Fruit fly (Drosophila melanogaster) whole organism, larva: ENCODE data around the gene CG2256.

Source experiments
- noc ChIP-seq: fragments of 200-800 bp; sonication (Bioruptor generic); optimal IDR thresholded peaks from 3 replicates; lab custom pipeline; 2019; ENCODE audit warnings: missing biosample characterization, mild to moderate bottlenecking, missing genetic modification characterization, moderate library complexity

The CG2256 gene

dm6 chrX:8112715-8113114 is 25.7 kb upstream of the CG2256 start:
- peak; percentile 43 for TF ChIP-seq noc (tag; lab: Kevin White, UChicago)

- no peak for TF ChIP-seq noc (tag; lab: Kevin White, UChicago)
Measured at dm6 chrX:8110984-8111383, 24.0 kb upstream of the CG2256 start.

DNA sequence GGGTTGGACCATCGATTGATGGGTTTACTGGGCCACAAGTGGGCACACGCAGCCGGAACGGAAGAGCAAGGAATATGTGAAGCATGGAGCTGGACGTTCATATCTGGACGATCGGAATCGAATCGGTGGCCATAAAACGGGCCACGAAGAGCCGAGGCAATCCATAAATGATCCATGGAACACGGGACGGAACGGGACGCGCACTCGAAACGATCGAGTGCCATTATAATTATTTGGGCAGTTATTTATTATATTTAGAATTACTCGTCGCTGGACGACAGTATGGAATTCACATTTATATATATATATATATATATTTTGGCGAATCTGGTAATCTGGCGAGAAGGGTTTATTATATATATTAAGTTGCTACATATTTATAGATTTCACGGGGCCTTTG is 20.9 kb upstream of the CG2256 start:
- TF ChIP-seq noc (tag; lab: Kevin White, UChicago), result no peak

DNA sequence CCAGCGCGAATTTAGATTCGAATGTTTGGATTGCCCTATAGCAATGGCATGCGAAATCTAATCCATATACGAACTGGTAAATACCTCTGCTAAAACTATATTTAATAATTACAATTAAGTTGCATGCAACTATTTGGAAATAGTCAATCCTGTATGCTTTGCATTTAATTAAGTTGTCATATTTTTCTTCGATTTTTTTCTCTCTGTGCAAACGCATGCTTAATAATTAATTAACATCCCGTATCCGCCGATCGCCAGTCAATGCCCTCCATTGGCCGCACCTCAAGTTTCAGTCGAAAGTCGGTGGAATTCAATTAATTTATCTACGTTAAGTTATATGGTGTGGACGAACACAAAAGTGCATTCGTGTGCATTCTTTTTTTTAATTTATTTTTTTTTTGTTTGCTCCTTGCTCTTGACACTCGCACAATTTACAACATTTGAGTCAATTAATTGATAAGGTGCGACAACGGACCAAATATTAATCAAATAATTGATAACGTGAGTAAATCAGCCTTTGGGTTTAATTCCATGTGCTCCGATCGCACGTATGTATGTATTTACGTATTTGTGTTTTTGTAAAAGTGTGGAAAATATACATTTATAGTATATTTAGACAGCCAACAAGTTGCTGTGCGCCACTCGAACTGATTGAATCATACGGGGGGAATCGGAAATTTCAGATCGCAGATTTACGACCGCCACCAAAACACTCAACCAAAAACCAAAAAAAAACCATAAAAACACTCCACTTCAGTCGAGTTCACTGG is 19.5 kb upstream of the CG2256 start:
- TF ChIP-seq noc (tag; lab: Kevin White, UChicago), result peak; percentile 34

dm6 chrX:8101479-8102198 is 14.6 kb upstream of the CG2256 start, which contains the start of gene CG2258:
Gene CG2258, minus strand, starts transcription at chrX:8102095.
- TF ChIP-seq noc (tag; lab: Kevin White, UChicago), result peak; percentile 92

DNA sequence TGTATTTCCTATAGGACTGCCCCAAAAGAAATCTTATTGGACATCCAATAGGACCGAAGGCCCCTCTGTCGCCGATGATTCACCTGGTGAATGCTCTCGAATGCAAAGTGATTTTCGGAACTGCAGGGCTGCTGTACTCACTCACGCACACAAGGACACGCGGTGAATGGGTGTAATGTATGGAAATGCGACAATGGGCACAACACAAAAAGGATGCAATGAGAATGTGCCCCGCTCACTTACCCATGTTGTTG is 13.7 kb upstream of the CG2256 start:
- TF ChIP-seq noc (tag; lab: Kevin White, UChicago), result no peak

DNA sequence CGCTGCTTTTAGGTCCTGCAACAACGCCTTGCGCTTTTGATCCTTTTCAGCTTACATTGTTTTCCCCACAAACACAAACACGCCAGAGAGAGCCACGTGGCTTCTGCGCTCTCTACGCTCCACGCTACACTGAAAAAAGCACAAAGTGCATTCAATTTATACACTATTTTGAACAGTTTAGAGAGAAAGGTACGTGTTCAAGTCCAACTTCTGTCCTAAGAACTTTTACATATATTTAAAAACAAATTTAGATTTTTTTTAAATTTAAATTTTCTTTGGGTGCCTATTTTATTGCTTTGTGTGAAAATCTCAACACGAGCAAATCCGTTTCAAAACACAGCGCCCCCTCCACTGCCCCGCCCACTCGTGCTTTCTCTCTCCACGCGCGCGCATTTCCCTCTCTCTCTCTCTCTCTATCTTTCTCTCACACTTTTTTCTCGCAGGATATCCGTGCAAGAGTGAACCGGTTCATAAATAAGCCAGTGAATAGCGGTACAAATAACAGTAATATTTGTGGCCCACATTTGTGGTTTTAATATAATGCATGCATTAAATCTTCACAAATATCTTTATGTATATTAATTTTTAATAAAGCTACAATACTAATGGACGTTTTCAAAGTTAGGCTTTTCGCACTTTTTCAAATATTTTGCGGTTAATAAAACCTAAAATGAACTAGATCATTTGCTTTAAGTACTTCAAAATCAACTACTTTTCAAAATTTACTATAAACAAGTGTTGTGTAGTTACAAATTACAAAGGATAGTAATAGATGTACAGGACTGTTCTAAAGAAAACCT is 13.2 kb upstream of the CG2256 start:
- TF ChIP-seq noc (tag; lab: Kevin White, UChicago), result peak; percentile 14

DNA sequence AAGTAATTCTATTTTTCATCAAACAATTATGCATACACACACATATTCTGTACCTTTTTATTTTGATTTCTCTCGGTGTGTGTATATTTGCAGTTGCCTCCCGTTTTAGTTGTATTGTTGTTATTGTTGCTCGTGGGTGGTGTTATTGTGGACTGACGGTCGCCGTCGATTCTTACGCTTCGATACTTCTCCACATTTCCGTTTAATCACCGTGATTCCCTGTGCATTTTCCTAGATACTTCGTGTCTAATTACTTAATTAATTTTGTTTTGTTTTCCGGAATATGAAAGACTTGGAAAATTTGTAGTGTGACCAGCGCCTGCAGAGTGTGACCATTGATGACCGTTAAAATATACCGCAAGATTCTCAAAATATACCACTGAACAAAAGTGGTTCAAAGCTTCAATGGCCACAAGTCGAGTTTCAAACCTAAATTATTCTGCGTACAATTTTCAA is 6.7 kb upstream of the CG2256 start, which contains the start of gene UbcE2H:
Gene UbcE2H, minus strand, starts transcription at position 343 of the 456 bp plus-strand sequence.
- TF ChIP-seq noc (tag; lab: Kevin White, UChicago), result no peak

dm6 chrX:8092893-8093721 is 6.1 kb upstream of the CG2256 start:
- peak; percentile 6 for TF ChIP-seq noc (tag; lab: Kevin White, UChicago)

- TF ChIP-seq noc (tag; lab: Kevin White, UChicago), result peak; percentile 88
Measured at dm6 chrX:8092075-8092682, 5.2 kb upstream of the CG2256 start.

DNA sequence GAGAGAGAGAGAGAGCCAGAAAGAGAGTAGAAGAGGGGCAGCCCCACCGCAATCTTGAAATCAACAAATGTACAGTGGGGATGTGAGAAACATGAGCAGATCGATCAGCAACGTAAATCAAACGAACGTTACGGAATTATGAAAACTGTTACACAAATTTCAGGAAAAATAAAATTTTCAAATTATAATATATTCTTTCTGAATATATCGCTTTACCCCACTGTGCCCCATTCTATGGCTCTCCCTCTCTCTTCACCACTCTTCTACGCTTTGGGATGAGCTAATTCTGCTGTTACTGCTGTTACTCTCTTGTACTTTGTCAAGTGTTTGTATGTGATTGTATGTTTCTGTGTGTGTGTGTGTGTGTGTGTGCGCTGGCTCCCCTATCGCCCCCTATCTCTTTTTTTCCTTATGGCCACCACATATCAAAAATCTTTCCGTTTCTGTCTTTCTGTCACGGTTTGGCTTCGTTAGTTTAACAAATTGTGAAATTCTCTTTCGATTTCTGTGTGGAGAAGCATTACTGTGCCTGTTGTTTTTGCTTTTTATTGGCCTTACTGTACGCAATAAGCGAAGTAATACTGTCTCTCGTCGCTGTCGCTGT is 4.1 kb upstream of the CG2256 start:
- TF ChIP-seq noc (tag; lab: Kevin White, UChicago), result peak; percentile 90

dm6 chrX:8081427-8082185 is 5.4 kb downstream of the CG2256 start, which contains the start of gene Ldsdh1:
Gene Ldsdh1, minus strand, starts transcription at chrX:8081605.
- TF ChIP-seq noc (tag; lab: Kevin White, UChicago), result no peak

DNA sequence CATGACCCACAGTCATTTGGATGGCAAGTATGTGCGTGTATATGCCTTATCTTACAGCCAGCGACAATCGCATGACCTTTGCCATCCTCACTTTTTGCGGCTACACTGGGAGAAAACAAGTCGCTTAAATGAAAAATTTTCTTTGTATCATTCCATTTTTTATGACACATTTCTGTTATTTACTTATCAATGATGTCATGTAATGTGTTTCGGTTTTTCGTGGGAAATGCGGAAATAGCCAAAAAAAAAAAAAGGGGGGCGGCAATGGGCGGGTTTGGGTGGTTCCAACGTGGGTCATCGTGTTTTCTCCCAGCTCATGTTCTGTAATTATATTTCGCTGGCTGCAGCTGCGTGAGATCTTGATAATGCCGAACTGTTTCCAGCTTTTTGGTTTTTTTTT is 6.8 kb downstream of the CG2256 start:
- peak; percentile 36 for TF ChIP-seq noc (tag; lab: Kevin White, UChicago)
